Worm (Caenorhabditis elegans) whole organism, midembryonic: ENCODE measurements around the gene Y50D4A.1.

ENCODE experiments used
- T22C8.4 ChIP-seq: fragments of 200-800 bp; sonication (Bioruptor generic); IDR thresholded peaks from 2 replicates; pipeline ENCODE4 v1.3.6; 2022; ENCODE audit warnings: missing genetic modification characterization, missing compliant biosample characterization
- cog-1 ChIP-seq: sonication (generic microtip); optimal IDR thresholded peaks from 2 replicates; lab custom pipeline; 2016; ENCODE audit warnings: missing genetic modification characterization, missing compliant biosample characterization
- flt-1 ChIP-seq: fragments of 200-800 bp; sonication (Bioruptor generic); IDR thresholded peaks from 2 replicates; pipeline ENCODE4 v1.3.6; 2022; ENCODE audit warnings: missing genetic modification characterization, missing compliant biosample characterization
- klf-2 ChIP-seq: fragments of 200-800 bp; sonication (Bioruptor generic); conservative IDR thresholded peaks from 2 replicates; pipeline ENCODE4 v1.3.6; 2022; ENCODE audit warnings: missing genetic modification reagents, missing genetic modification characterization, missing compliant biosample characterization
- med-1 ChIP-seq: sonication (generic microtip); optimal IDR thresholded peaks from 2 replicates; lab custom pipeline; 2017; ENCODE audit warnings: missing genetic modification characterization, mild to moderate bottlenecking, missing compliant biosample characterization, antibody characterized with exemption, missing genetic modification reagents; ENCODE audit not compliant: insufficient read depth
- ref-1 ChIP-seq: fragments of 200-800 bp; sonication (Bioruptor generic); conservative IDR thresholded peaks from 2 replicates; pipeline ENCODE4 v1.3.6; 2022; ENCODE audit warnings: missing genetic modification reagents, missing genetic modification characterization, missing compliant biosample characterization
- tab-1 ChIP-seq: fragments of 200-800 bp; sonication (Bioruptor generic); IDR thresholded peaks from 2 replicates; pipeline ENCODE4 v1.3.6; 2022; ENCODE audit warnings: missing genetic modification characterization, missing compliant biosample characterization
- ztf-23 ChIP-seq: fragments of 200-800 bp; sonication (Bioruptor generic); IDR thresholded peaks from 2 replicates; pipeline ENCODE4 v1.3.6; 2022; ENCODE audit warnings: missing genetic modification reagents, missing genetic modification characterization, missing compliant biosample characterization
- ztf-29 ChIP-seq: fragments of 200-800 bp; sonication (Bioruptor generic); IDR thresholded peaks from 2 replicates; pipeline ENCODE4 v1.3.6; 2022; ENCODE audit warnings: missing genetic modification reagents, missing genetic modification characterization, missing compliant biosample characterization

Y50D4A.1 gene

ce11 chrV:1199219-1199889 is 8.3 kb upstream of the Y50D4A.1 start, which contains the start of gene Y50D4A.6:
Y50D4A.6 (minus strand) TSS chrV:1199269.
- TF ChIP-seq ztf-23 (GFP tag; lab: Robert Waterston, UW) (no peak), cog-1 (tag; lab: Kevin White, UChicago) (no peak), tab-1 (GFP tag; lab: Robert Waterston, UW) (no peak), med-1 (GFP tag; lab: Kevin White, UChicago) (no peak), klf-2 (GFP tag; lab: Robert Waterston, UW) (no peak), ref-1 (GFP tag; lab: Robert Waterston, UW) (no peak), flt-1 (no peak), ztf-29 (GFP tag; lab: Robert Waterston, UW) (no peak), T22C8.4 (no peak)

ce11 chrV:1201717-1202116 is 6.0 kb upstream of the Y50D4A.1 start:
- TF ChIP-seq med-1 (GFP tag; lab: Kevin White, UChicago) (no peak), tab-1 (GFP tag; lab: Robert Waterston, UW) (no peak), klf-2 (GFP tag; lab: Robert Waterston, UW) (no peak), cog-1 (tag; lab: Kevin White, UChicago) (no peak), ztf-23 (GFP tag; lab: Robert Waterston, UW) (no peak)

- peak; percentile 17; the same call in 1 of the 2 replicates for TF ChIP-seq T22C8.4
- no peak for TF ChIP-seq ztf-29 (GFP tag; lab: Robert Waterston, UW)
- no peak for TF ChIP-seq ref-1 (GFP tag; lab: Robert Waterston, UW)
- peak; percentile 39; the same call in 1 of the 2 replicates for TF ChIP-seq flt-1
- TF ChIP-seq cog-1 (tag; lab: Kevin White, UChicago): no peak
- TF ChIP-seq med-1 (GFP tag; lab: Kevin White, UChicago): no peak
- no peak for TF ChIP-seq klf-2 (GFP tag; lab: Robert Waterston, UW)
- 0 out of 2 replicates have a peak, but pooled peaks have one; percentile 18 for TF ChIP-seq ztf-23 (GFP tag; lab: Robert Waterston, UW)
- TF ChIP-seq tab-1 (GFP tag; lab: Robert Waterston, UW): 0 out of 2 replicates have a peak, but pooled peaks have one; percentile 52
Observed at ce11 chrV:1206971-1207370, 718 bp upstream of the Y50D4A.1 start, which contains the start of gene Y50D4A.5. Y50D4A.5 (plus strand) TSS chrV:1207307.

ce11 chrV:1220509-1220908 is 12.8 kb downstream of the Y50D4A.1 start, which contains the start of gene Y50D4A.10:
Y50D4A.10 (minus strand) TSS chrV:1220565.
- TF ChIP-seq ref-1 (GFP tag; lab: Robert Waterston, UW): no peak
- no peak for TF ChIP-seq flt-1
- TF ChIP-seq T22C8.4: no peak
- no peak for TF ChIP-seq cog-1 (tag; lab: Kevin White, UChicago)
- no peak for TF ChIP-seq klf-2 (GFP tag; lab: Robert Waterston, UW)
- TF ChIP-seq ztf-23 (GFP tag; lab: Robert Waterston, UW): no peak
- no peak for TF ChIP-seq med-1 (GFP tag; lab: Kevin White, UChicago)
- no peak for TF ChIP-seq tab-1 (GFP tag; lab: Robert Waterston, UW)
- no peak for TF ChIP-seq ztf-29 (GFP tag; lab: Robert Waterston, UW)

- TF ChIP-seq tab-1 (GFP tag; lab: Robert Waterston, UW): no peak
- TF ChIP-seq klf-2 (GFP tag; lab: Robert Waterston, UW): no peak
- TF ChIP-seq flt-1: no peak
- no peak for TF ChIP-seq T22C8.4
- no peak for TF ChIP-seq ztf-29 (GFP tag; lab: Robert Waterston, UW)
- TF ChIP-seq ref-1 (GFP tag; lab: Robert Waterston, UW): no peak
- TF ChIP-seq ztf-23 (GFP tag; lab: Robert Waterston, UW): 0 out of 2 replicates have a peak, but pooled peaks have one; percentile 13
Observed at ce11 chrV:1223559-1223958, 15.9 kb downstream of the Y50D4A.1 start.

- TF ChIP-seq ref-1 (GFP tag; lab: Robert Waterston, UW): no peak
- TF ChIP-seq T22C8.4: no peak
- no peak for TF ChIP-seq tab-1 (GFP tag; lab: Robert Waterston, UW)
- no peak for TF ChIP-seq klf-2 (GFP tag; lab: Robert Waterston, UW)
- no peak for TF ChIP-seq ztf-29 (GFP tag; lab: Robert Waterston, UW)
- no peak for TF ChIP-seq cog-1 (tag; lab: Kevin White, UChicago)
- no peak for TF ChIP-seq ztf-23 (GFP tag; lab: Robert Waterston, UW)
- TF ChIP-seq med-1 (GFP tag; lab: Kevin White, UChicago): no peak
- TF ChIP-seq flt-1: no peak
Observed at ce11 chrV:1226239-1226638, 18.6 kb downstream of the Y50D4A.1 start.

- TF ChIP-seq flt-1 (no peak), ztf-23 (GFP tag; lab: Robert Waterston, UW) (no peak), tab-1 (GFP tag; lab: Robert Waterston, UW) (no peak), ref-1 (GFP tag; lab: Robert Waterston, UW) (no peak), ztf-29 (GFP tag; lab: Robert Waterston, UW) (no peak), cog-1 (tag; lab: Kevin White, UChicago) (no peak), med-1 (GFP tag; lab: Kevin White, UChicago) (no peak), T22C8.4 (no peak), klf-2 (GFP tag; lab: Robert Waterston, UW) (no peak)
Observed at ce11 chrV:1227756-1228665, 20.3 kb downstream of the Y50D4A.1 start.

- no peak for TF ChIP-seq ztf-23 (GFP tag; lab: Robert Waterston, UW)
- TF ChIP-seq ztf-29 (GFP tag; lab: Robert Waterston, UW): no peak
- no peak for TF ChIP-seq flt-1
- TF ChIP-seq T22C8.4: no peak
- no peak for TF ChIP-seq ref-1 (GFP tag; lab: Robert Waterston, UW)
- TF ChIP-seq klf-2 (GFP tag; lab: Robert Waterston, UW): no peak
- TF ChIP-seq cog-1 (tag; lab: Kevin White, UChicago): no peak
- no peak for TF ChIP-seq med-1 (GFP tag; lab: Kevin White, UChicago)
- no peak for TF ChIP-seq tab-1 (GFP tag; lab: Robert Waterston, UW)
Observed at ce11 chrV:1228884-1229662, 21.4 kb downstream of the Y50D4A.1 start.
